Fruit fly (Drosophila melanogaster) whole organism, wandering third instar larva: ENCODE data around the gene slow.

Experiments
- CG9705 ChIP-seq: fragments of 200-800 bp; sonication (Bioruptor generic); optimal IDR thresholded peaks from 2 replicates; lab custom pipeline; 2018; ENCODE audit warnings: missing biosample characterization, mild to moderate bottlenecking, missing genetic modification characterization
- Dif ChIP-seq: fragments of 200-275, 200-300 bp; sonication (Bioruptor generic); optimal IDR thresholded peaks from 2 replicates; lab custom pipeline; 2018; ENCODE audit warnings: missing biosample characterization, missing genetic modification characterization; ENCODE audit not compliant: partially characterized antibody
- GATAd ChIP-seq: sonication (Bioruptor generic); optimal IDR thresholded peaks from 2 replicates; lab custom pipeline; 2016; ENCODE audit warnings: missing biosample characterization, missing genetic modification characterization
- HLH106 ChIP-seq: fragments of 200-800 bp; optimal IDR thresholded peaks from 3 replicates; lab custom pipeline; 2019; ENCODE audit warnings: missing biosample characterization, mild to moderate bottlenecking, missing genetic modification characterization, moderate library complexity
- Hnf4 ChIP-seq: fragments of 200-800 bp; sonication (Bioruptor generic); optimal IDR thresholded peaks from 2 replicates; lab custom pipeline; 2016; ENCODE audit warnings: missing biosample characterization, mild to moderate bottlenecking, missing genetic modification characterization
- Hr78 ChIP-seq: fragments of >200 bp; optimal IDR thresholded peaks from 2 replicates; lab custom pipeline; 2017; ENCODE audit warnings: missing biosample characterization, missing genetic modification characterization
- Hr83 ChIP-seq: fragments of 200-300 bp; sonication (Bioruptor generic); optimal IDR thresholded peaks from 2 replicates; lab custom pipeline; 2016; ENCODE audit warnings: missing biosample characterization, mild to moderate bottlenecking, missing genetic modification characterization, moderate library complexity; ENCODE audit not compliant: poor library complexity, severe bottlenecking
- Jra ChIP-seq: sonication (Bioruptor generic); optimal IDR thresholded peaks from 2 replicates; lab custom pipeline; 2016; ENCODE audit warnings: missing biosample characterization, missing genetic modification characterization
- Mio ChIP-seq: sonication (Bioruptor generic); optimal IDR thresholded peaks from 2 replicates; lab custom pipeline; 2016; ENCODE audit warnings: missing biosample characterization, missing genetic modification characterization
- Myc ChIP-seq: fragments of >200 bp; optimal IDR thresholded peaks from 2 replicates; lab custom pipeline; 2017
- N ChIP-seq: fragments of >200 bp; optimal IDR thresholded peaks from 2 replicates; lab custom pipeline; 2018; ENCODE audit warnings: missing biosample characterization, missing external identifiers, missing genetic modification characterization
- Rel ChIP-seq, 2 experiments: fragments of 200-800 bp; sonication (Bioruptor generic) in 1 of 2; optimal IDR thresholded peaks; 2 replicates in 1 of 2; 3 replicates in 1 of 2; lab custom pipeline; 2016 to 2019; ENCODE audit warnings: mild to moderate bottlenecking in 2 of 2, missing biosample characterization in 2 of 2, missing genetic modification characterization in 2 of 2, moderate library complexity in 1 of 2
- Sp1 ChIP-seq: fragments of 200-800 bp; sonication (Bioruptor generic); optimal IDR thresholded peaks from 3 replicates; lab custom pipeline; 2019; ENCODE audit warnings: missing biosample characterization, mild to moderate bottlenecking, missing genetic modification characterization, moderate library complexity
- Vsx2 ChIP-seq: fragments of 200-300, 225-300 bp; sonication (Bioruptor generic); optimal IDR thresholded peaks from 2 replicates; lab custom pipeline; 2018; ENCODE audit warnings: missing biosample characterization, missing genetic modification characterization; ENCODE audit not compliant: partially characterized antibody
- br ChIP-seq: fragments of 200-800 bp; sonication (Bioruptor generic); optimal IDR thresholded peaks from 2 replicates; lab custom pipeline; 2016; ENCODE audit warnings: missing biosample characterization, missing genetic modification characterization
- brk ChIP-seq: fragments of 200-800 bp; sonication (Bioruptor generic); optimal IDR thresholded peaks from 2 replicates; lab custom pipeline; 2016; ENCODE audit warnings: missing biosample characterization, mild to moderate bottlenecking, missing genetic modification characterization
- dl ChIP-seq, 2 experiments: fragments of 175-275, 200-275 bp in 1 of 2; fragments of 200-275 bp in 1 of 2; sonication (Bioruptor generic); optimal IDR thresholded peaks; lab custom pipeline; 2018; ENCODE audit warnings: mild to moderate bottlenecking in 2 of 2, missing biosample characterization in 2 of 2, missing genetic modification characterization in 2 of 2, moderate library complexity in 2 of 2; ENCODE audit not compliant: partially characterized antibody in 2 of 2, insufficient read depth in 1 of 2
- dmrt93B ChIP-seq: fragments of 200-800 bp; sonication (Bioruptor generic); optimal IDR thresholded peaks from 2 replicates; lab custom pipeline; 2018; ENCODE audit warnings: missing biosample characterization, mild to moderate bottlenecking, missing genetic modification characterization
- dsf ChIP-seq: sonication (Bioruptor generic); optimal IDR thresholded peaks from 2 replicates; lab custom pipeline; 2016; ENCODE audit warnings: missing biosample characterization, missing genetic modification characterization, borderline replicate concordance
- ey ChIP-seq: fragments of 200-800 bp; sonication (Bioruptor generic); optimal IDR thresholded peaks from 2 replicates; lab custom pipeline; 2016; ENCODE audit warnings: missing biosample characterization, missing genetic modification characterization
- foxo ChIP-seq, 2 experiments: fragments of 200-800 bp; sonication (Bioruptor generic); optimal IDR thresholded peaks; 2 replicates in 1 of 2; 3 replicates in 1 of 2; lab custom pipeline; 2016 to 2017; ENCODE audit warnings: missing biosample characterization in 2 of 2, missing genetic modification characterization in 2 of 2
- fru ChIP-seq: fragments of 200-800 bp; sonication (Bioruptor generic); optimal IDR thresholded peaks from 3 replicates; lab custom pipeline; 2016; ENCODE audit warnings: missing biosample characterization, mild to moderate bottlenecking, missing genetic modification characterization
- h ChIP-seq: fragments of 200-800 bp; sonication (Bioruptor generic); optimal IDR thresholded peaks from 3 replicates; lab custom pipeline; 2016; ENCODE audit warnings: missing biosample characterization, mild to moderate bottlenecking, missing genetic modification characterization
- jim ChIP-seq: fragments of 175-275, 200-325 bp; sonication (Bioruptor generic); optimal IDR thresholded peaks from 2 replicates; lab custom pipeline; 2016; ENCODE audit warnings: missing biosample characterization, mild to moderate bottlenecking, missing genetic modification characterization
- psq ChIP-seq: fragments of 200-800 bp; sonication (Bioruptor generic); optimal IDR thresholded peaks from 3 replicates; lab custom pipeline; 2017; ENCODE audit warnings: missing biosample characterization, mild to moderate bottlenecking, missing genetic modification characterization, moderate library complexity
- rgr ChIP-seq: fragments of 200-800 bp; sonication (Bioruptor generic); optimal IDR thresholded peaks from 3 replicates; lab custom pipeline; 2016; ENCODE audit warnings: missing biosample characterization, mild to moderate bottlenecking, missing genetic modification characterization
- sage ChIP-seq: fragments of 200-800 bp; sonication (Bioruptor generic); optimal IDR thresholded peaks from 2 replicates; lab custom pipeline; 2016; ENCODE audit warnings: missing biosample characterization, mild to moderate bottlenecking, missing genetic modification characterization
- sv ChIP-seq: fragments of 200-800 bp; sonication (Bioruptor generic); optimal IDR thresholded peaks from 3 replicates; lab custom pipeline; 2016; ENCODE audit warnings: missing biosample characterization, missing genetic modification characterization
- tai ChIP-seq: sonication (Bioruptor generic); optimal IDR thresholded peaks from 2 replicates; lab custom pipeline; 2016; ENCODE audit warnings: missing biosample characterization, missing genetic modification characterization
- usp ChIP-seq: fragments of >200 bp; optimal IDR thresholded peaks from 2 replicates; lab custom pipeline; 2017; ENCODE audit warnings: missing biosample characterization, missing genetic modification characterization

slow gene

DNA sequence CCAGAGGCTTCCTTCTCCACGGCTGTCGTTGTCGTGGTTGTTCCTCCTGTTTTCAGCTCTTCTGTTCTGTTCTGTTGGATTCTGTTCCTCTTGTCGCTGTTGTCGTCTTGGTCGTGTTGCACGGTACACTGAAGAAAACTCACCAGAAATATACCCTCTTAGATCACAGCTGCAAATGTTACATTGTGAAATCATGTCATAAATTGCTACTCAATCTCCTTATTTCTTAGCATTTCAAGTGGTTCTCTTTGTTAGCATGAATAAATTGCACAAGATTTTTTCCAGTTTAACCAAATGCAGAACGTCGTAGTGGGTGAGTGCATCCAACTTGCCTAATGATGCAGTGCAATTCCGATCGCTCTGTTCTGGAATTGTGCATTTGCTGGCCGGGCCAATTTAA, 13.6 kb downstream of the slow start:
- TF ChIP-seq Dif (GFP tag; lab: Kevin White, UChicago) = no peak
- TF ChIP-seq Sp1 (GFP tag; lab: Kevin White, UChicago) = no peak
- no peak for TF ChIP-seq Rel (GFP tag; optimal IDR thresholded peaks at IDR 0.05; lab: Kevin White, UChicago)
- TF ChIP-seq Rel (tag; optimal IDR thresholded peaks at IDR 0.05; lab: Kevin White, UChicago) = no peak
- no peak for TF ChIP-seq br (GFP tag; lab: Kevin White, UChicago)
- TF ChIP-seq N = no peak
- TF ChIP-seq dsf (GFP tag; lab: Kevin White, UChicago) = no peak
- no peak for TF ChIP-seq sv (GFP tag; lab: Kevin White, UChicago)
- no peak for TF ChIP-seq GATAd (GFP tag; lab: Kevin White, UChicago)
- no peak for TF ChIP-seq h (GFP tag; lab: Kevin White, UChicago)
- no peak for TF ChIP-seq usp (GFP tag; lab: Kevin White, UChicago)
- no peak for TF ChIP-seq foxo (GFP tag; optimal IDR thresholded peaks at IDR 0.05; lab: Kevin White, UChicago)

DNA sequence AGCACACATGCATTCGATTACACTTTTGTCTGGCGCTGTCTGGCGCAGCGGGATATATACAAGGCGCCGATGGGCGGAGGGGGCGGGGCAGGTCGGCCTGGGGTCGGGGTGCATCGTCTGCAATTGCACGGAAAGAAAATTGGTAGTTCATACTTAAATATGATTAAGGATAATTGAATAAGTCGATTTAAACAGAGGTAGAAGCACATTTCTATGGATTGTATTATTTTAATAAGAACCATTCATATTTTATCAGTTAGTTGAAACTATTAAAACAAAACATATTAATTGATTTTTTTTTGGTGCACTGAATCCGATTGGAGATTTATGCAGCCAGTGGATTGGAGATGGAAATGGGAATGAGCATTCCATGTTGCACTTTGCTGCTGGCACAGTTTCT, 15.7 kb downstream of the slow start:
- TF ChIP-seq HLH106 (tag; lab: Kevin White, UChicago) = peak; percentile 6
- TF ChIP-seq jim (GFP tag; lab: Kevin White, UChicago) = no peak
- no peak for TF ChIP-seq Hr78 (GFP tag; lab: Kevin White, UChicago)
- peak in 1 of 2 experiments; percentile 14 for TF ChIP-seq foxo (GFP tag; optimal IDR thresholded peaks at IDR 0.05; lab: Kevin White, UChicago)
- no peak for TF ChIP-seq h (GFP tag; lab: Kevin White, UChicago)
- TF ChIP-seq, all 38 proteins: peak for 2

dm6 chr3L:4401241-4401640, 17.0 kb downstream of the slow start:
- no peak for TF ChIP-seq sv (GFP tag; lab: Kevin White, UChicago)
- TF ChIP-seq Myc (lab: Kevin White, UChicago) = peak; percentile 26

DNA sequence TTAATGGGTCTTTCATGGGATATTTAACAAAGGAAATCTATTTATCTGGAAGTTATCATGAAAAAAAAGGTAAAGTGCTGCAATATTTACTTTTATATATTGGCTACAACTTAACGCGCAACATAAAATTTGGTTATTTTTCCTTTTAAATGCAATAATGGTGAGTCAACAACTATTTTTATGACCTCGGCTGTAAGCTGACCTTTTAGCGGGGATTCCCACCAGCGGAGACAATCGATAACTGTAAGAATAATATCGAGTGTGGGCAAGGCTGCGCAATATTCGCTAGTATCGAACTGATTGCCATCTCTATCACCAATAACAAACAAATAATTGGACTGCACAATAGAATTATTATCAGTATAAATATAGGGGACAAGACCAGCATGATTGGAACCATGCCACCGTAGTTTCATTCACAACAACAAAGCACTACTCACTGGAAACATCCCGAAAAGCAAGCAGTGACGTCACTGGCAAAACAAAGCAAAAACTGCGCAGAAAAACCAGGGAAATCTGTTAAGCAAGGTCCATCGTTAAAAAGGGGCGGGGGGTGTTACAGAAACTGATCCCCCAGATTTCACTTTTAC, 19.0 kb downstream of the slow start, which contains the start of gene Syx17:
Syx17 (plus strand) TSS at position 308 of the 590 bp plus-strand sequence.
- TF ChIP-seq usp (GFP tag; lab: Kevin White, UChicago) (no peak), Rel (GFP tag; optimal IDR thresholded peaks at IDR 0.05; lab: Kevin White, UChicago) (no peak), Rel (tag; optimal IDR thresholded peaks at IDR 0.05; lab: Kevin White, UChicago) (peak; percentile 98), Vsx2 (GFP tag; lab: Kevin White, UChicago) (no peak), Myc (lab: Kevin White, UChicago) (no peak), tai (GFP tag; lab: Kevin White, UChicago) (peak; percentile 57), Hnf4 (GFP tag; lab: Kevin White, UChicago) (peak; percentile 71), CG9705 (GFP tag; lab: Kevin White, UChicago) (peak; percentile 34), h (GFP tag; lab: Kevin White, UChicago) (peak; percentile 43), Hr83 (GFP tag; lab: Kevin White, UChicago) (peak; percentile 58), rgr (GFP tag; lab: Kevin White, UChicago) (peak; percentile 52), ey (GFP tag; lab: Kevin White, UChicago) (peak; percentile 40), Hr78 (GFP tag; lab: Kevin White, UChicago) (peak; percentile 86), dmrt93B (GFP tag; lab: Kevin White, UChicago) (peak; percentile 4), foxo (GFP tag; optimal IDR thresholded peaks at IDR 0.05; lab: Kevin White, UChicago) (peak in 1 of 2 experiments; percentile 53), HLH106 (tag; lab: Kevin White, UChicago) (peak; percentile 29), Mio (GFP tag; lab: Kevin White, UChicago) (no peak), N (no peak), brk (GFP tag; lab: Kevin White, UChicago) (peak; percentile 30), fru (GFP tag; lab: Kevin White, UChicago) (peak; percentile 47), dl (GFP tag; optimal IDR thresholded peaks at IDR 0.05; lab: Kevin White, UChicago; ENCODE audit: insufficient read depth in 1 of 2, partially characterized antibody in 2 of 2) (no peak), jim (GFP tag; lab: Kevin White, UChicago) (no peak), psq (peak; percentile 21), sv (GFP tag; lab: Kevin White, UChicago) (peak; percentile 17), br (GFP tag; lab: Kevin White, UChicago) (peak; percentile 25), Jra (GFP tag; lab: Kevin White, UChicago) (peak; percentile 7), Sp1 (GFP tag; lab: Kevin White, UChicago) (peak; percentile 33), sage (GFP tag; lab: Kevin White, UChicago) (peak; percentile 33)
